Fruit fly (Drosophila melanogaster) whole organism, prepupa: ENCODE measurements around the gene Cnx99A.

Experiments
- CG1621 ChIP-seq: fragments of 200-800 bp; sonication (Bioruptor generic); optimal IDR thresholded peaks from 3 replicates; lab custom pipeline; 2018; ENCODE audit warnings: missing biosample characterization, mild to moderate bottlenecking, missing genetic modification characterization
- CG4318 ChIP-seq: fragments of 200-800 bp; sonication (Bioruptor generic); optimal IDR thresholded peaks from 3 replicates; lab custom pipeline; 2017; ENCODE audit warnings: missing biosample characterization, mild to moderate bottlenecking, missing genetic modification characterization
- CG7368 ChIP-seq: fragments of 200-800 bp; sonication (Bioruptor generic); optimal IDR thresholded peaks from 3 replicates; lab custom pipeline; 2016; ENCODE audit warnings: missing biosample characterization, missing genetic modification characterization
- CG8119 ChIP-seq: fragments of 200-800 bp; sonication (Bioruptor generic); IDR thresholded peaks from 3 replicates; pipeline ENCODE4 v1.3.6; 2022; ENCODE audit warnings: missing biosample characterization, missing genetic modification characterization
- Eip78C ChIP-seq: fragments of 200-800 bp; sonication (Bioruptor generic); peaks from one replicate; lab custom pipeline; 2016; ENCODE audit warnings: missing biosample characterization, missing genetic modification characterization
- Eip93F ChIP-seq: fragments of 200-800 bp; sonication (Bioruptor generic); optimal IDR thresholded peaks from 2 replicates; lab custom pipeline; 2016; ENCODE audit warnings: missing biosample characterization, mild to moderate bottlenecking, missing genetic modification characterization
- Hr39 ChIP-seq: fragments of 200-800 bp; sonication (Bioruptor generic); optimal IDR thresholded peaks from 2 replicates; lab custom pipeline; 2016; ENCODE audit warnings: missing biosample characterization, missing genetic modification characterization
- dsx ChIP-seq: fragments of 200-800 bp; optimal IDR thresholded peaks from 3 replicates; lab custom pipeline; 2019; ENCODE audit warnings: missing biosample characterization, mild to moderate bottlenecking, missing genetic modification characterization, moderate library complexity; ENCODE audit not compliant: poor library complexity, severe bottlenecking
- fd59A ChIP-seq: fragments of 200-800 bp; sonication (Bioruptor generic); optimal IDR thresholded peaks from 2 replicates; lab custom pipeline; 2017; ENCODE audit warnings: missing biosample characterization, mild to moderate bottlenecking, missing genetic modification characterization, missing genetic modification reagents

DNA sequence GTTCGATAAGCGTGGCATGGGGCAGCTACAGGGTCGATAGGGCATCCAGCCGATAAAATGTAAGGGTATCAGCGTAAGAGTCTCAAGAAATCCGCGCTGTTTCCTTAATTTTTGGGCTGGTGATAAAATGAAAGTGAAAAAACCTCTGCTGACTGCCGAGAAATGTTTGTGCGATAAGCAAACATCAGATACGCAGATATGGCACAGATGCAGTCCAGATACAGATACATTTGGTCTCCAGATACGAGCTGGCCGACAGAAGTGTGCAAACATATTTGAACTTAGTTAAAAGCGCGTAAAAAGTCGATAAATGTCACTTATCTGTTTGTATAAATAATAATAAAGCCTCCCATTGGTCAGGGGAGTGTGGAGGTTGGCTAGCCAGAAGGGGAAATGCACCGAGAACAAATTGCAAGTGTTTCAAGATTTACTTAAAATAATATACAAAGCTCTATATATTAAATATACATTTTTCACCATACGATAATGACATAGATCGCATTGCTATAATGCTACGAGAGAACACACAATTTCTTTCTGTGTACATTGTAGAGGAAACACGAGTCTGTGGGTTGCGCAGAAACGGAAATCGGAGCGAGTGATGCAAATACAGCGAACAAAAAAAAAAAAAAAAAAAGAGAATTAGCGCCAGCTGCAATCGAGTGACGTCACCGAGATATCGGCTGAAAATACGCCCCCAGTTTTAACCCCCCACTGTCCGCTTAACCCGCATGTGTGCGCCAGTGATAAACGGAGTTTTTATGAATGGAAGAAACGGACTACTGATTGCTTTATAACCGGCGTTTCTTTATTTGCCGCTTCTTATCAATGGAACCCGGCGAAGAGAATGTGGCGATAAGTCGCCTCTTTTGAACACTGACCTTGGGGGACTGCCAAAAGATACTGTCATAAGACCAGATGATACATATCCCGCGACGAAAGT is 28.6 kb downstream of the Cnx99A start:
- TF ChIP-seq Eip93F (GFP tag; lab: Kevin White, UChicago) (no peak), fd59A (GFP tag; lab: Kevin White, UChicago) (no peak), CG4318 (GFP tag; lab: Kevin White, UChicago) (no peak), CG1621 (tag; lab: Kevin White, UChicago) (peak; percentile 34), Eip78C (GFP tag; lab: Kevin White, UChicago) (peak; percentile 36), CG7368 (GFP tag; lab: Kevin White, UChicago) (peak; percentile 0), Hr39 (GFP tag; lab: Kevin White, UChicago) (no peak), dsx (peak; percentile 15), CG8119 (GFP tag; lab: Robert Waterston, UW) (0 out of 3 replicates have a peak, but pooled peaks have one; percentile 28)
